Worm (Caenorhabditis elegans) whole organism, L3 larva: Measurements from ENCODE around the gene flp-32.

Experiments used
- ceh-9 ChIP-seq: sonication (generic microtip); optimal IDR thresholded peaks from 2 replicates; lab custom pipeline; 2018; ENCODE audit warnings: missing biosample characterization, missing genetic modification characterization
- lin-39 ChIP-seq: fragments of 150-350 bp; optimal IDR thresholded peaks from 2 replicates; lab custom pipeline; 2018; ENCODE audit warnings: missing biosample characterization, missing genetic modification reagents, missing genetic modification characterization
- nfya-1 ChIP-seq: sonication (generic microtip); optimal IDR thresholded peaks from 2 replicates; lab custom pipeline; 2017; ENCODE audit warnings: missing genetic modification characterization, mild to moderate bottlenecking, missing compliant biosample characterization, antibody characterized with exemption, moderate library complexity; ENCODE audit not compliant: insufficient read depth
- nhr-28 ChIP-seq: fragments of 150-350 bp; optimal IDR thresholded peaks from 2 replicates; lab custom pipeline; 2014; ENCODE audit warnings: missing biosample characterization, missing genetic modification characterization
- tbx-2 ChIP-seq: sonication (generic microtip); optimal IDR thresholded peaks from 2 replicates; lab custom pipeline; 2016; ENCODE audit warnings: mild to moderate bottlenecking, missing genetic modification characterization, missing compliant biosample characterization
- unc-39 ChIP-seq: sonication (generic microtip); optimal IDR thresholded peaks from 4 replicates; lab custom pipeline; 2017; ENCODE audit warnings: missing biosample characterization, missing genetic modification characterization

- TF ChIP-seq tbx-2 (tag; lab: Kevin White, UChicago): no peak
- TF ChIP-seq nfya-1 (tag; lab: Kevin White, UChicago): no peak
- TF ChIP-seq lin-39 (tag; lab: Kevin White, UChicago): no peak
- TF ChIP-seq ceh-9 (tag; lab: Kevin White, UChicago): no peak
- no peak for TF ChIP-seq unc-39 (tag; lab: Kevin White, UChicago)
- TF ChIP-seq nhr-28 (tag; lab: Kevin White, UChicago): no peak
These were observed 45.3 kb upstream of the flp-32 start for ce11 chrX:15388259-15388658.
